Fruit fly (Drosophila melanogaster) whole organism, embryonic: ENCODE measurements around the gene Muted.

Source experiments
- Asciz ChIP-seq: fragments of 200-800 bp; sonication (Bioruptor generic); optimal IDR thresholded peaks from 2 replicates; lab custom pipeline; 2017; ENCODE audit warnings: missing biosample characterization, mild to moderate bottlenecking, missing genetic modification characterization, missing genetic modification reagents
- Atf3 ChIP-seq: fragments of 200-800 bp; sonication (Bioruptor generic); optimal IDR thresholded peaks from 3 replicates; lab custom pipeline; 2016; ENCODE audit warnings: missing biosample characterization, missing genetic modification characterization
- CG10274 ChIP-seq: fragments of 200-800 bp; sonication (Bioruptor generic); optimal IDR thresholded peaks from 3 replicates; lab custom pipeline; 2017; ENCODE audit warnings: missing biosample characterization, mild to moderate bottlenecking, missing genetic modification characterization
- CG10654 ChIP-seq: fragments of 200-800 bp; sonication (Bioruptor generic); optimal IDR thresholded peaks from 2 replicates; lab custom pipeline; 2016; ENCODE audit warnings: missing biosample characterization, missing genetic modification characterization
- CG10959 ChIP-seq: fragments of 200-800 bp; sonication (Bioruptor generic); IDR thresholded peaks from 2 replicates; pipeline ENCODE4 v1.3.6; 2022; ENCODE audit warnings: missing biosample characterization, missing genetic modification characterization
- CG11456 ChIP-seq: fragments of 200-800 bp; sonication (Bioruptor generic); IDR thresholded peaks from 3 replicates; pipeline ENCODE4 v1.3.6; 2022; ENCODE audit warnings: missing biosample characterization, missing genetic modification characterization
- CG12071 ChIP-seq: fragments of 200-800 bp; sonication (Bioruptor generic); optimal IDR thresholded peaks from 3 replicates; lab custom pipeline; 2018; ENCODE audit warnings: missing biosample characterization, mild to moderate bottlenecking, missing genetic modification characterization
- CG14860 ChIP-seq: fragments of 200-800 bp; sonication (Bioruptor generic); IDR thresholded peaks from 3 replicates; pipeline ENCODE4 v1.3.6; 2022; ENCODE audit warnings: missing biosample characterization, missing genetic modification characterization; ENCODE audit not compliant: partially characterized antibody
- CG15514 ChIP-seq: fragments of 200-800 bp; sonication (Bioruptor generic); optimal IDR thresholded peaks from 3 replicates; lab custom pipeline; 2017; ENCODE audit warnings: missing biosample characterization, missing genetic modification characterization, mild to moderate bottlenecking, moderate library complexity, missing genetic modification reagents
- CG2120 ChIP-seq: fragments of 200-800 bp; sonication (Bioruptor generic); optimal IDR thresholded peaks from 3 replicates; lab custom pipeline; 2016; ENCODE audit warnings: missing biosample characterization, missing genetic modification characterization
- CG2875 ChIP-seq: fragments of 200-800 bp; sonication (Bioruptor generic); optimal IDR thresholded peaks from 2 replicates; lab custom pipeline; 2017; ENCODE audit warnings: missing biosample characterization, mild to moderate bottlenecking, missing genetic modification characterization, missing genetic modification reagents
- CG30431 ChIP-seq: fragments of 200-800 bp; sonication (Bioruptor generic); optimal IDR thresholded peaks from 2 replicates; lab custom pipeline; 2017; ENCODE audit warnings: missing biosample characterization, missing genetic modification characterization
- CG31224 ChIP-seq: fragments of 200-800 bp; sonication (Bioruptor generic); IDR thresholded peaks from 2 replicates; pipeline ENCODE4 v1.3.6; 2022; ENCODE audit warnings: missing biosample characterization, missing genetic modification characterization
- CG3726 ChIP-seq: fragments of 200-800 bp; sonication (Bioruptor generic); IDR thresholded peaks from 3 replicates; pipeline ENCODE4, ENCODE4 v1.3.6; 2022; ENCODE audit warnings: missing biosample characterization, missing genetic modification characterization
- CG4617 ChIP-seq: fragments of 200-800 bp; sonication (Bioruptor generic); optimal IDR thresholded peaks from 3 replicates; lab custom pipeline; 2016; ENCODE audit warnings: missing biosample characterization, missing genetic modification characterization, borderline replicate concordance
- CG5245 ChIP-seq: fragments of 200-800 bp; sonication (Bioruptor generic); optimal IDR thresholded peaks from 3 replicates; lab custom pipeline; 2016; ENCODE audit warnings: missing biosample characterization, missing genetic modification characterization
- CG7928 ChIP-seq: fragments of 200-800 bp; sonication (Bioruptor generic); optimal IDR thresholded peaks from 2 replicates; lab custom pipeline; 2017; ENCODE audit warnings: missing biosample characterization, mild to moderate bottlenecking, missing genetic modification characterization
- CG8290 ChIP-seq, 3 experiments: fragments of 200-800 bp; sonication (Bioruptor generic); optimal IDR thresholded peaks; 2 replicates each; lab custom pipeline; 2016 to 2019; ENCODE audit warnings: missing biosample characterization in 3 of 3, missing genetic modification characterization in 3 of 3, mild to moderate bottlenecking in 2 of 3, moderate library complexity in 1 of 3
- CG8924 ChIP-seq: fragments of 200-800 bp; optimal IDR thresholded peaks from 3 replicates; lab custom pipeline; 2019; ENCODE audit warnings: missing biosample characterization, mild to moderate bottlenecking, missing genetic modification characterization, moderate library complexity
- CG9876 ChIP-seq: fragments of 200-800 bp; sonication (Bioruptor generic); optimal IDR thresholded peaks from 2 replicates; lab custom pipeline; 2016; ENCODE audit warnings: missing biosample characterization, missing genetic modification characterization
- Doc2 ChIP-seq: fragments of 200-800 bp; sonication (Bioruptor generic); IDR thresholded peaks from 2 replicates; pipeline ENCODE4 v1.3.6; 2022; ENCODE audit warnings: missing biosample characterization, missing genetic modification characterization
- Dref ChIP-seq: fragments of 200-800 bp; sonication (Bioruptor generic); IDR thresholded peaks from 2 replicates; pipeline ENCODE4 v1.3.6; 2022; ENCODE audit warnings: missing biosample characterization, missing genetic modification characterization
- E2f2 ChIP-seq: fragments of 200-800 bp; sonication (Bioruptor generic); IDR thresholded peaks from 2 replicates; pipeline ENCODE4 v1.3.6; 2022; ENCODE audit warnings: missing biosample characterization, missing genetic modification characterization
- HmgZ ChIP-seq: fragments of 200-800 bp; sonication (Bioruptor generic); optimal IDR thresholded peaks from 2 replicates; lab custom pipeline; 2018; ENCODE audit warnings: missing biosample characterization, mild to moderate bottlenecking, missing genetic modification characterization
- MESR4 ChIP-seq: fragments of 200-800 bp; sonication (Bioruptor generic); optimal IDR thresholded peaks from 2 replicates; lab custom pipeline; 2018; ENCODE audit warnings: missing biosample characterization, mild to moderate bottlenecking, missing genetic modification characterization, moderate library complexity
- Neu2 ChIP-seq: fragments of 200-800 bp; sonication (Bioruptor generic); optimal IDR thresholded peaks from 3 replicates; lab custom pipeline; 2016; ENCODE audit warnings: missing biosample characterization, missing genetic modification characterization, borderline replicate concordance
- Rfx ChIP-seq: fragments of 200-800 bp; sonication (Bioruptor generic); IDR thresholded peaks from 2 replicates; pipeline ENCODE4 v1.3.6; 2022; ENCODE audit warnings: missing biosample characterization, missing genetic modification characterization
- Rx ChIP-seq: fragments of 200-800 bp; sonication (Bioruptor generic); IDR thresholded peaks from 2 replicates; pipeline ENCODE4 v1.3.6; 2022; ENCODE audit warnings: missing biosample characterization, missing genetic modification characterization
- Usf ChIP-seq: fragments of 200-800 bp; sonication (Bioruptor generic); optimal IDR thresholded peaks from 2 replicates; lab custom pipeline; 2017; ENCODE audit warnings: missing genotype, missing biosample characterization, missing genetic modification characterization
- Xrp1 ChIP-seq: fragments of 200-800 bp; sonication (Bioruptor generic); IDR thresholded peaks from 2 replicates; pipeline ENCODE4 v1.3.6; 2022; ENCODE audit warnings: missing biosample characterization, missing genetic modification characterization
- ash1 ChIP-seq: fragments of 200-800 bp; sonication (Bioruptor generic); optimal IDR thresholded peaks from 2 replicates; lab custom pipeline; 2018; ENCODE audit warnings: missing biosample characterization, mild to moderate bottlenecking, missing genetic modification characterization
- cwo ChIP-seq: fragments of 200-800 bp; sonication (Bioruptor generic); optimal IDR thresholded peaks from 3 replicates; lab custom pipeline; 2017; ENCODE audit warnings: missing biosample characterization, missing genetic modification characterization, mild to moderate bottlenecking, moderate library complexity, missing genetic modification reagents
- dmrt99B ChIP-seq: fragments of 200-800 bp; sonication (Bioruptor generic); optimal IDR thresholded peaks from 2 replicates; lab custom pipeline; 2018; ENCODE audit warnings: missing biosample characterization, mild to moderate bottlenecking, missing genetic modification characterization, moderate library complexity
- fd102C ChIP-seq: fragments of 200-800 bp; sonication (Bioruptor generic); optimal IDR thresholded peaks from 2 replicates; lab custom pipeline; 2018; ENCODE audit warnings: missing biosample characterization, mild to moderate bottlenecking, missing genetic modification characterization, moderate library complexity
- gcm ChIP-seq: fragments of 200-800 bp; sonication (Bioruptor generic); optimal IDR thresholded peaks from 2 replicates; lab custom pipeline; 2019; ENCODE audit warnings: missing biosample characterization, mild to moderate bottlenecking, missing genetic modification characterization, moderate library complexity
- grau ChIP-seq: fragments of 200-800 bp; optimal IDR thresholded peaks from 3 replicates; lab custom pipeline; 2019; ENCODE audit warnings: missing biosample characterization, mild to moderate bottlenecking, missing genetic modification characterization, moderate library complexity
- h ChIP-seq: fragments of >200 bp; optimal IDR thresholded peaks from 2 replicates; lab custom pipeline; 2017
- kah ChIP-seq: fragments of 200-800 bp; sonication (Bioruptor generic); optimal IDR thresholded peaks from 2 replicates; lab custom pipeline; 2018; ENCODE audit warnings: missing biosample characterization, mild to moderate bottlenecking, missing genetic modification characterization
- kni ChIP-seq: fragments of 200-800 bp; sonication (Bioruptor generic); optimal IDR thresholded peaks from 3 replicates; lab custom pipeline; 2017; ENCODE audit warnings: mild to moderate bottlenecking, missing biosample characterization, missing genetic modification reagents, missing genetic modification characterization
- nerfin-2 ChIP-seq: fragments of 200-800 bp; sonication (Bioruptor generic); IDR thresholded peaks from 2 replicates; pipeline ENCODE4 v1.3.6; 2022; ENCODE audit warnings: missing biosample characterization, missing genetic modification characterization; ENCODE audit not compliant: partially characterized antibody
- nom ChIP-seq: fragments of 200-800 bp; sonication (Bioruptor generic); optimal IDR thresholded peaks from 2 replicates; lab custom pipeline; 2017; ENCODE audit warnings: missing biosample characterization, missing genetic modification characterization, mild to moderate bottlenecking, moderate library complexity, missing genetic modification reagents
- pnt ChIP-seq: fragments of 200-800 bp; sonication (Bioruptor generic); optimal IDR thresholded peaks from 3 replicates; lab custom pipeline; 2016; ENCODE audit warnings: missing biosample characterization, missing genetic modification characterization
- pros ChIP-seq: fragments of 200-800 bp; sonication (Bioruptor generic); optimal IDR thresholded peaks from 3 replicates; lab custom pipeline; 2019; ENCODE audit warnings: missing biosample characterization, mild to moderate bottlenecking, missing genetic modification characterization, moderate library complexity
- row ChIP-seq: fragments of 200-800 bp; sonication (Bioruptor generic); IDR thresholded peaks from 3 replicates; pipeline ENCODE4 v1.3.6; 2022; ENCODE audit warnings: missing biosample characterization, missing genetic modification characterization
- run ChIP-seq: fragments of 200-800 bp; sonication (Bioruptor generic); optimal IDR thresholded peaks from 3 replicates; lab custom pipeline; 2018; ENCODE audit warnings: missing biosample characterization, mild to moderate bottlenecking, missing genetic modification characterization
- sc ChIP-seq, 3 experiments: fragments of >200 bp in 2 of 3; fragments of 200-800 bp in 1 of 3; sonication (Bioruptor generic) in 1 of 3; optimal IDR thresholded peaks; 2 replicates in 2 of 3; 3 replicates in 1 of 3; lab custom pipeline; 2017; ENCODE audit warnings: mild to moderate bottlenecking in 1 of 3, missing biosample characterization in 1 of 3, missing genetic modification characterization in 1 of 3, missing genetic modification reagents in 1 of 3
- tll ChIP-seq, 2 experiments: fragments of 200-800 bp in 1 of 2; fragments of >200 bp in 1 of 2; sonication (Bioruptor generic) in 1 of 2; optimal IDR thresholded peaks; 2 replicates each; lab custom pipeline; 2017 to 2019; ENCODE audit warnings: missing biosample characterization in 2 of 2, missing genetic modification characterization in 2 of 2, mild to moderate bottlenecking in 1 of 2, moderate library complexity in 1 of 2
- zen2 ChIP-seq: fragments of 200-800 bp; sonication (Bioruptor generic); IDR thresholded peaks from 3 replicates; pipeline ENCODE4 v1.3.6; 2022; ENCODE audit warnings: missing biosample characterization, missing genetic modification characterization; ENCODE audit not compliant: partially characterized antibody

Gene Muted

DNA sequence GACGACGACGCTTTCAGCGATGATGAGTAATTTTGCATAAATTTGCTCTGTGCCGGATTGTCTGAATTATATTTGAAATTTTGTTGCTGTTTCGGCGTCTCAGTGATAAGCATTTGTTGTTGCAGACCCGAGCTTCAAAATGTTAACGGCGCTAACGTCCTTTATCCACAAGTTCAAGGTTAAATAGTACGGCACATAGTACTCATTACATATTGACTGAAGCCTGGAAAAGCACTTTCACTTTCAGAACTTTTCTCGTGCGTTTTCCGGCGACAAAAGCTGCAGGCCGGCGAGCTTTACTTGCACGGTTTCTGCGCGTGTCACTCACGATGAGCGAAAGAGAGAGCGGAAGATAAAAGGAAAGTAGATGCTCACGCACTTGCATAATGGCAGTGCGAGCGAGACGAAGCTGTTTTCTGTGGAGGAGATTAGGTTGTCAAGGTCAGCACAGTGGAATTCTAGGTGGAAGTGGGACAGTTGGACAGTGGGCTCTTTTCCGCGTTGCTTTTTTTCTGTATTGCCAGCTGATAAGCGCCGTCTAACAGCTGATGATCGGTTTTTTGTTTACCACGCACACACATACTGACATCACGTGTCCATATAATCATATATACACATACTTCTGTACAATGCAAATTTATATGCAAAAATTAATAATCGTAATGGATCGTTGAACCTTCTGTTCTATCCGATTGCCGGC is 5.8 kb downstream of the Muted start (continued):
- TF ChIP-seq fd102C (GFP tag; lab: Kevin White, UChicago) (no peak), run (tag; lab: Kevin White, UChicago) (no peak), pnt (GFP tag; lab: Kevin White, UChicago) (no peak), kni (GFP tag; lab: Kevin White, UChicago) (no peak), E2f2 (GFP tag; lab: Robert Waterston, UW) (no peak), CG14860 (GFP tag; lab: Robert Waterston, UW) (0 out of 3 replicates have a peak, but pooled peaks have one; percentile 29), Doc2 (GFP tag; lab: Robert Waterston, UW) (0 out of 2 replicates have a peak, but pooled peaks have one; percentile 3), CG5245 (GFP tag; lab: Kevin White, UChicago) (no peak), Xrp1 (GFP tag; lab: Robert Waterston, UW) (no peak), tll (GFP tag; optimal IDR thresholded peaks at IDR 0.05; lab: Kevin White, UChicago) (no peak), zen2 (GFP tag; lab: Robert Waterston, UW) (0 out of 3 replicates have a peak, but pooled peaks have one; percentile 42), kah (no peak), ash1 (GFP tag; lab: Kevin White, UChicago) (no peak), nom (GFP tag; lab: Kevin White, UChicago) (peak; percentile 16), Rfx (GFP tag; lab: Robert Waterston, UW) (no peak), nerfin-2 (peak; percentile 26; the same call in 1 of the 2 replicates), h (lab: Kevin White, UChicago) (no peak), Neu2 (GFP tag; lab: Kevin White, UChicago) (no peak), CG9876 (GFP tag; lab: Kevin White, UChicago) (no peak), Usf (GFP tag; lab: Kevin White, UChicago) (no peak), pros (no peak), CG3726 (GFP tag; lab: Robert Waterston, UW) (no peak), grau (tag; lab: Kevin White, UChicago) (no peak), sc (optimal IDR thresholded peaks at IDR 0.05; lab: Kevin White, UChicago) (no peak), sc (GFP tag; optimal IDR thresholded peaks at IDR 0.05; lab: Kevin White, UChicago) (no peak), CG7928 (GFP tag; lab: Kevin White, UChicago) (no peak), HmgZ (tag; lab: Kevin White, UChicago) (no peak), CG2120 (GFP tag; lab: Kevin White, UChicago) (no peak), Atf3 (GFP tag; lab: Kevin White, UChicago) (no peak), gcm (GFP tag; lab: Kevin White, UChicago) (no peak), CG31224 (GFP tag; lab: Robert Waterston, UW) (no peak), CG10959 (GFP tag; lab: Robert Waterston, UW) (no peak), CG2875 (GFP tag; lab: Kevin White, UChicago) (no peak), Asciz (GFP tag; lab: Kevin White, UChicago) (no peak), dmrt99B (tag; lab: Kevin White, UChicago) (no peak), CG15514 (no peak), CG4617 (no peak), CG8290 (GFP tag; optimal IDR thresholded peaks at IDR 0.05; lab: Kevin White, UChicago) (no peak), CG8290 (tag; optimal IDR thresholded peaks at IDR 0.05; lab: Kevin White, UChicago) (peak in 1 of 2 experiments; percentile 33), Rx (GFP tag; lab: Robert Waterston, UW) (no peak), CG8924 (tag; lab: Kevin White, UChicago) (no peak), CG12071 (peak; percentile 8), Dref (GFP tag; lab: Robert Waterston, UW) (no peak), row (no peak), cwo (peak; percentile 74), CG10274 (GFP tag; lab: Kevin White, UChicago) (no peak), CG10654 (GFP tag; lab: Kevin White, UChicago) (no peak), CG30431 (GFP tag; lab: Kevin White, UChicago) (no peak), MESR4 (GFP tag; lab: Kevin White, UChicago) (no peak), CG11456 (GFP tag; lab: Robert Waterston, UW) (no peak)
